Fruit fly (Drosophila melanogaster): ENCODE results near the gene CG7214.

Gene CG7214

DNA sequence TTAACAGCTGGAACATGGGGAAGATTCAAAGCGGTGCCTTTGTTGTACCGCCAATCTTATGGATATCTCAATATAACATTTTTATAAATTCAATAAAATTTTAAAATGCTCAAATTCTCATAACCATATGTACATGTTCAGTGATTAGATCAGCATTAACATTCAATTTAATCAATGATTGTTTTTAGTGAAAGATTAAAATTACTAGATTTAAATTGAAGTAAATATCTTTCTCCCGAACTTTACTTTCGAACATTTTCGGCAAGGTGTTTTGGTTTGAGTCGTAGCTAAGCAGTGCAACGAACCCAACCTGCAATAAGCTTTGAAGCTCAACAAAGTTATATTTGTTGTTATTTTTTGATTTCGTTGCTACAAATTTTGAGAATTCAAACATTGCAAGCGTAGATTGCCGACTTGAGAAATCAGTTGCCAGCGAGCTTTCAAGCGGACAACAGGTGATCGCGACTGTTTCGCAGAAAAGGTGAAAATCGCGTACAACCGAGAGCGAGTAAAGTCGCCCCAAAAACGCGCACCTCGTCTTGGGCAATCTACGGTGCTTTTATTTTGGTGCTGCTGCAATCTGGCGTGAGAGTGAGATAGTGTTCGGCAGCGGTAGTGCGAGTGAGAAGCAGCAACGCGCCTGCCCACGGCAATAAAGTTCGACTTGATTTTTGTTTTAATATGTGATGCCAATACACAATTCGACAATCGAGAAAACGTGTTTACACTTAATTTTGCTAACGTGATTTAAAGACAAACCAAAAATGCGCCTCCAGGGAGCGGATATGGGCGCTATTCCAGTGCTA is 42.1 kb downstream of the CG7214 start, which contains the start of gene Tep3 (continued):
- TF ChIP-seq bigmax (GFP tag; optimal IDR thresholded peaks at IDR 0.05) (peak; percentile 13), toy (GFP tag; IDR thresholded peaks at IDR 0.05) (no peak), exex (tag; optimal IDR thresholded peaks at IDR 0.05) (no peak), crp (GFP tag; optimal IDR thresholded peaks at IDR 0.05) (no peak), CG18011 (GFP tag; optimal IDR thresholded peaks at IDR 0.05) (no peak), CG33557 (GFP tag; optimal IDR thresholded peaks at IDR 0.05) (no peak), Deaf1 (tag; optimal IDR thresholded peaks at IDR 0.05) (peak; percentile 25), HLH3B (GFP tag; IDR thresholded peaks at IDR 0.05) (peak; percentile 19; the same call in 1 of the 2 replicates), Hsf (GFP tag; optimal IDR thresholded peaks at IDR 0.05) (peak; percentile 52), onecut (GFP tag; IDR thresholded peaks at IDR 0.05) (no peak), gt (GFP tag; IDR thresholded peaks at IDR 0.05) (no peak), corto (GFP tag; optimal IDR thresholded peaks at IDR 0.05) (no peak), jigr1 (GFP tag; IDR thresholded peaks at IDR 0.05) (no peak), Sox100B (GFP tag; optimal IDR thresholded peaks at IDR 0.05) (no peak), Awh (GFP tag; IDR thresholded peaks at IDR 0.05) (0 out of 2 replicates have a peak, but pooled peaks have one; percentile 29), CG16863 (GFP tag; optimal IDR thresholded peaks at IDR 0.05) (no peak), CG33213 (GFP tag; optimal IDR thresholded peaks at IDR 0.05) (no peak), Xrp1 (GFP tag; IDR thresholded peaks at IDR 0.05) (no peak; the same call in 1 of the 2 replicates), p53 (GFP tag; optimal IDR thresholded peaks at IDR 0.05) (no peak), CG15514 (GFP tag; optimal IDR thresholded peaks at IDR 0.05) (peak; percentile 33), CG9437 (GFP tag; optimal IDR thresholded peaks at IDR 0.05) (no peak), Kr (GFP tag; optimal IDR thresholded peaks at IDR 0.05) (no peak), Jarid2 (GFP tag; optimal IDR thresholded peaks at IDR 0.05) (peak; percentile 55), CG5180 (GFP tag; optimal IDR thresholded peaks at IDR 0.05) (no peak), Aef1 (GFP tag; IDR thresholded peaks at IDR 0.05) (0 out of 3 replicates have a peak, but pooled peaks have one; percentile 29), CG6254 (GFP tag; optimal IDR thresholded peaks at IDR 0.05) (no peak), cato (GFP tag; optimal IDR thresholded peaks at IDR 0.05; ENCODE audit: borderline replicate concordance) (no peak), h (optimal IDR thresholded peaks at IDR 0.05) (no peak), CG31441 (GFP tag; IDR thresholded peaks at IDR 0.05) (no peak; the same call in 1 of the 2 replicates), sna (GFP tag; IDR thresholded peaks at IDR 0.05; ENCODE audit: partially characterized antibody) (no peak), trh (GFP tag; optimal IDR thresholded peaks at IDR 0.05) (no peak), tll (GFP tag; optimal IDR thresholded peaks at IDR 0.05) (no peak), Dip2 (GFP tag; IDR thresholded peaks at IDR 0.05) (no peak), dati (GFP tag; IDR thresholded peaks at IDR 0.05) (no peak), Scr (GFP tag; IDR thresholded peaks at IDR 0.05; ENCODE audit: partially characterized antibody) (no peak), HLH54F (GFP tag; optimal IDR thresholded peaks at IDR 0.05) (peak; percentile 33), ham (GFP tag; IDR thresholded peaks at IDR 0.05) (no peak), Oaz (GFP tag; IDR thresholded peaks at IDR 0.05) (no peak), CG30020 (tag; optimal IDR thresholded peaks at IDR 0.05) (no peak), Neu2 (GFP tag; optimal IDR thresholded peaks at IDR 0.05; ENCODE audit: borderline replicate concordance) (no peak), dm (GFP tag; optimal IDR thresholded peaks at IDR 0.05) (no peak), ssp (GFP tag; IDR thresholded peaks at IDR 0.05) (no peak), fru (optimal IDR thresholded peaks at IDR 0.05) (no peak), kni (GFP tag; optimal IDR thresholded peaks at IDR 0.05) (no peak), ara (GFP tag; IDR thresholded peaks at IDR 0.05) (no peak), sisA (GFP tag; IDR thresholded peaks at IDR 0.05) (no peak), br (optimal IDR thresholded peaks at IDR 0.05) (no peak), Dip3 (GFP tag; optimal IDR thresholded peaks at IDR 0.05) (no peak), CG2116 (GFP tag; optimal IDR thresholded peaks at IDR 0.05) (no peak), CG7963 (GFP tag; IDR thresholded peaks at IDR 0.05; ENCODE audit: partially characterized antibody) (0 out of 3 replicates have a peak, but pooled peaks have one; percentile 19)

Measured in whole organism, embryonic.